Worm (Caenorhabditis elegans) whole organism, L1 larva: ENCODE measurements around the gene F35H10.2.

ENCODE experiments used
- C34B4.2 ChIP-seq: sonication (generic microtip); optimal IDR thresholded peaks from 2 replicates; lab custom pipeline; 2017; ENCODE audit warnings: mild to moderate bottlenecking, missing genetic modification characterization, missing compliant biosample characterization
- F16B12.6 ChIP-seq: fragments of 150-350 bp; optimal IDR thresholded peaks from 2 replicates; lab custom pipeline; 2014; ENCODE audit warnings: missing biosample characterization, missing genetic modification characterization
- aha-1 ChIP-seq: fragments of 150-350 bp; optimal IDR thresholded peaks from 2 replicates; lab custom pipeline; 2014; ENCODE audit warnings: missing biosample characterization, missing genetic modification characterization
- aly-2 ChIP-seq: fragments of 150-350 bp; optimal IDR thresholded peaks from 2 replicates; lab custom pipeline; 2014; ENCODE audit warnings: missing biosample characterization, missing genetic modification characterization
- blmp-1 ChIP-seq: fragments of 150-350 bp; optimal IDR thresholded peaks from 2 replicates; lab custom pipeline; 2014; ENCODE audit warnings: missing biosample characterization, missing genetic modification characterization
- ceh-8 ChIP-seq: fragments of 200-800 bp; sonication (Bioruptor generic); optimal IDR thresholded peaks from 2 replicates; lab custom pipeline; 2018; ENCODE audit warnings: mild to moderate bottlenecking, missing genetic modification characterization, moderate library complexity, missing compliant biosample characterization
- ceh-82 ChIP-seq, 3 experiments: fragments of 150-350 bp in 1 of 3; sonication (generic microtip) in 2 of 3; optimal IDR thresholded peaks; 2 replicates each; lab custom pipeline; 2014 to 2017; ENCODE audit warnings: missing biosample characterization in 3 of 3, missing genetic modification characterization in 3 of 3
- efl-1 ChIP-seq, 4 experiments: fragments of 150-350 bp; optimal IDR thresholded peaks in 3 of 4; peaks in 1 of 4; 1 replicate in 1 of 4; 2 replicates in 3 of 4; lab custom pipeline; 2014; ENCODE audit warnings: missing biosample characterization in 2 of 4, missing genetic modification characterization in 2 of 4, missing genetic modification reagents in 2 of 4
- egl-13 ChIP-seq: sonication (generic microtip); optimal IDR thresholded peaks from 2 replicates; lab custom pipeline; 2016; ENCODE audit warnings: missing genotype, missing genetic modification reagents, missing genetic modification characterization, missing compliant biosample characterization
- elt-2 ChIP-seq: sonication (generic microtip); optimal IDR thresholded peaks from 2 replicates; lab custom pipeline; 2016; ENCODE audit warnings: missing genetic modification characterization, mild to moderate bottlenecking, inconsistent platforms, missing compliant biosample characterization, missing genetic modification reagents
- ets-5 ChIP-seq: fragments of 200-800 bp; sonication (Bioruptor generic); IDR thresholded peaks from 2 replicates; pipeline ENCODE4 v1.3.6; 2022; ENCODE audit warnings: missing genetic modification characterization, missing compliant biosample characterization
- fkh-10 ChIP-seq: sonication (generic microtip); optimal IDR thresholded peaks from 2 replicates; lab custom pipeline; 2017; ENCODE audit warnings: missing biosample characterization, missing genetic modification reagents, missing genetic modification characterization
- fos-1 ChIP-seq: fragments of 150-350 bp; optimal IDR thresholded peaks from 2 replicates; lab custom pipeline; 2014; ENCODE audit warnings: missing biosample characterization, missing genetic modification characterization
- grh-1 ChIP-seq: fragments of 200-800 bp; sonication (Bioruptor generic); IDR thresholded peaks from 2 replicates; pipeline ENCODE4 v1.3.6; 2022; ENCODE audit warnings: missing genetic modification reagents, missing genetic modification characterization, missing compliant biosample characterization
- irx-1 ChIP-seq: sonication (generic microtip); optimal IDR thresholded peaks from 2 replicates; lab custom pipeline; 2016; ENCODE audit warnings: missing genetic modification characterization, missing compliant biosample characterization
- isw-1 ChIP-seq: fragments of 200-800 bp; sonication (Bioruptor generic); IDR thresholded peaks from 2 replicates; pipeline ENCODE4 v1.3.6; 2022; ENCODE audit warnings: missing genetic modification characterization, missing compliant biosample characterization
- lin-13 ChIP-seq: fragments of 150-350 bp; optimal IDR thresholded peaks from 2 replicates; lab custom pipeline; 2014; ENCODE audit warnings: missing biosample characterization, missing genetic modification reagents, missing genetic modification characterization
- lin-14 ChIP-seq: fragments of 200-800 bp; sonication (Bioruptor generic); optimal IDR thresholded peaks from 2 replicates; lab custom pipeline; 2018; ENCODE audit warnings: mild to moderate bottlenecking, missing genetic modification characterization, moderate library complexity, missing compliant biosample characterization
- lin-39 ChIP-seq: fragments of 150-350 bp; optimal IDR thresholded peaks from 2 replicates; lab custom pipeline; 2014; ENCODE audit warnings: missing biosample characterization, missing genetic modification reagents, missing genetic modification characterization
- lir-3 ChIP-seq: sonication (generic microtip); optimal IDR thresholded peaks from 2 replicates; lab custom pipeline; 2016; ENCODE audit warnings: mild to moderate bottlenecking, missing genetic modification characterization, moderate library complexity, missing compliant biosample characterization; ENCODE audit not compliant: poor library complexity
- mab-9 ChIP-seq: fragments of 200-800 bp; sonication (Bioruptor generic); IDR thresholded peaks from 2 replicates; pipeline ENCODE4 v1.3.6; 2022; ENCODE audit warnings: missing genetic modification reagents, missing genetic modification characterization, missing compliant biosample characterization
- mef-2 ChIP-seq: fragments of 150-350 bp; optimal IDR thresholded peaks from 2 replicates; lab custom pipeline; 2014; ENCODE audit warnings: missing biosample characterization, missing genetic modification characterization
- nhr-237 ChIP-seq: fragments of 150-350 bp; optimal IDR thresholded peaks from 2 replicates; lab custom pipeline; 2014; ENCODE audit warnings: missing biosample characterization, missing genetic modification characterization
- nhr-47 ChIP-seq: sonication (generic microtip); optimal IDR thresholded peaks from 2 replicates; lab custom pipeline; 2016; ENCODE audit warnings: mild to moderate bottlenecking, missing genetic modification characterization, moderate library complexity, missing compliant biosample characterization
- nhr-76 ChIP-seq: sonication (generic microtip); optimal IDR thresholded peaks from 2 replicates; lab custom pipeline; 2017; ENCODE audit warnings: missing biosample characterization, missing genetic modification characterization
- nhr-84 ChIP-seq: sonication (generic microtip); optimal IDR thresholded peaks from 2 replicates; lab custom pipeline; 2017; ENCODE audit warnings: missing biosample characterization, missing genetic modification characterization
- nhr-85 ChIP-seq: sonication (generic microtip); peaks from one replicate; lab custom pipeline; 2016; ENCODE audit warnings: missing genetic modification characterization, inconsistent platforms, missing compliant biosample characterization
- pax-3 ChIP-seq: fragments of 200-800 bp; sonication (Bioruptor generic); optimal IDR thresholded peaks from 2 replicates; lab custom pipeline; 2018; ENCODE audit warnings: mild to moderate bottlenecking, missing genetic modification characterization, moderate library complexity, missing compliant biosample characterization
- pqm-1 ChIP-seq: sonication (generic microtip); optimal IDR thresholded peaks from 3 replicates; lab custom pipeline; 2017; ENCODE audit warnings: missing biosample characterization, missing genetic modification characterization
- snpc-4 ChIP-seq: fragments of 150-350 bp; optimal IDR thresholded peaks from 2 replicates; lab custom pipeline; 2014; ENCODE audit warnings: missing biosample characterization, missing genetic modification characterization
- sptf-1 ChIP-seq: fragments of 150-350 bp; optimal IDR thresholded peaks from 2 replicates; lab custom pipeline; 2014; ENCODE audit warnings: missing biosample characterization, missing genetic modification characterization
- sup-37 ChIP-seq: fragments of 200-800 bp; sonication (Bioruptor generic); optimal IDR thresholded peaks from 2 replicates; lab custom pipeline; 2018; ENCODE audit warnings: mild to moderate bottlenecking, missing genetic modification characterization, missing compliant biosample characterization
- swsn-7 ChIP-seq: sonication (generic microtip); optimal IDR thresholded peaks from 2 replicates; lab custom pipeline; 2016; ENCODE audit warnings: missing genetic modification characterization, missing compliant biosample characterization
- tlp-1 ChIP-seq: fragments of 150-350 bp; optimal IDR thresholded peaks from 2 replicates; lab custom pipeline; 2014; ENCODE audit warnings: missing biosample characterization, missing genetic modification characterization
- unc-130 ChIP-seq: fragments of 150-350 bp; optimal IDR thresholded peaks from 2 replicates; lab custom pipeline; 2017; ENCODE audit warnings: missing biosample characterization, missing genetic modification characterization, inconsistent platforms
- unc-98 ChIP-seq: fragments of 200-800 bp; sonication (Bioruptor generic); IDR thresholded peaks from 2 replicates; pipeline ENCODE4 v1.3.6; 2022; ENCODE audit warnings: missing genetic modification characterization, missing compliant biosample characterization
- vab-15 ChIP-seq: sonication (generic microtip); optimal IDR thresholded peaks from 2 replicates; lab custom pipeline; 2017; ENCODE audit warnings: missing genotype, mild to moderate bottlenecking, missing genetic modification characterization, missing compliant biosample characterization
- zag-1 ChIP-seq: fragments of 150-350 bp; optimal IDR thresholded peaks from 2 replicates; lab custom pipeline; 2014; ENCODE audit warnings: missing biosample characterization, missing genetic modification characterization
- zip-4 ChIP-seq: fragments of 200-800 bp; sonication (Bioruptor generic); optimal IDR thresholded peaks from 2 replicates; lab custom pipeline; 2018; ENCODE audit warnings: mild to moderate bottlenecking, missing genetic modification characterization, moderate library complexity, missing compliant biosample characterization

Gene F35H10.2

ce11 chrIV:8325667-8326066, 3.3 kb upstream of the F35H10.2 start, which contains the start of gene F35H10.3:
TSS of gene F35H10.3 (plus strand) at chrIV:8325967.
- no peak for TF ChIP-seq nhr-76 (tag; lab: Kevin White, UChicago)
- TF ChIP-seq zag-1 (tag; lab: Kevin White, UChicago), result no peak
- TF ChIP-seq nhr-85 (tag; lab: Kevin White, UChicago), result no peak
- TF ChIP-seq lin-39 (tag; lab: Kevin White, UChicago), result no peak
- TF ChIP-seq ets-5 (GFP tag; lab: Robert Waterston, UW), result no peak
- no peak for TF ChIP-seq F16B12.6 (tag; lab: Kevin White, UChicago)
- TF ChIP-seq unc-98 (GFP tag; lab: Robert Waterston, UW), result no peak
- no peak for TF ChIP-seq lin-13 (GFP tag; lab: Kevin White, UChicago)
- no peak for TF ChIP-seq nhr-47 (tag; lab: Kevin White, UChicago)
- TF ChIP-seq tlp-1, result no peak
- TF ChIP-seq sup-37 (GFP tag; lab: Kevin White, UChicago), result no peak
- no peak for TF ChIP-seq vab-15
- TF ChIP-seq aly-2 (tag; lab: Kevin White, UChicago), result no peak
- no peak for TF ChIP-seq sptf-1
- TF ChIP-seq grh-1 (GFP tag; lab: Robert Waterston, UW), result no peak
- TF ChIP-seq swsn-7 (tag; lab: Kevin White, UChicago), result no peak
- TF ChIP-seq ceh-8 (GFP tag; lab: Kevin White, UChicago), result no peak
- no peak for TF ChIP-seq aha-1 (tag; lab: Kevin White, UChicago)
- no peak for TF ChIP-seq nhr-237 (tag; lab: Kevin White, UChicago)

- TF ChIP-seq sptf-1 (no peak), unc-130 (no peak), ceh-82 (tag; optimal IDR thresholded peaks at IDR 0.05; lab: Kevin White, UChicago) (no peak), pqm-1 (no peak), swsn-7 (tag; lab: Kevin White, UChicago) (no peak), aha-1 (tag; lab: Kevin White, UChicago) (no peak), efl-1 (optimal IDR thresholded peaks at IDR 0.05; lab: Kevin White, UChicago) (no peak), efl-1 (GFP tag; optimal IDR thresholded peaks at IDR 0.05 in 1 of 2; lab: Kevin White, UChicago) (no peak), elt-2 (tag; lab: Kevin White, UChicago) (no peak), nhr-84 (tag; lab: Kevin White, UChicago) (no peak)
These were observed 3.5 kb downstream of the F35H10.2 start, which contains the start of gene lys-10 for ce11 chrIV:8332526-8332925. TSS of gene lys-10 (plus strand) at chrIV:8332826.

ce11 chrIV:8333034-8333433, 4.0 kb downstream of the F35H10.2 start:
- no peak for TF ChIP-seq lir-3 (tag; lab: Kevin White, UChicago)
- no peak for TF ChIP-seq nhr-84 (tag; lab: Kevin White, UChicago)
- TF ChIP-seq zip-4 (GFP tag; lab: Kevin White, UChicago), result no peak
- no peak for TF ChIP-seq efl-1 (optimal IDR thresholded peaks at IDR 0.05; lab: Kevin White, UChicago)
- peak in 1 of 2 experiments; percentile 6 for TF ChIP-seq efl-1 (GFP tag; optimal IDR thresholded peaks at IDR 0.05 in 1 of 2; lab: Kevin White, UChicago)
- TF ChIP-seq irx-1 (tag; lab: Kevin White, UChicago), result no peak
- no peak for TF ChIP-seq egl-13 (tag; lab: Kevin White, UChicago)

- TF ChIP-seq fkh-10 (GFP tag; lab: Kevin White, UChicago), result no peak
- TF ChIP-seq pax-3, result no peak
- no peak for TF ChIP-seq blmp-1 (tag; lab: Kevin White, UChicago)
- no peak for TF ChIP-seq aly-2 (tag; lab: Kevin White, UChicago)
- TF ChIP-seq lin-13 (GFP tag; lab: Kevin White, UChicago), result no peak
- TF ChIP-seq C34B4.2 (tag; lab: Kevin White, UChicago), result no peak
- no peak for TF ChIP-seq aha-1 (tag; lab: Kevin White, UChicago)
- TF ChIP-seq lin-14, result no peak
- TF ChIP-seq vab-15, result no peak
- TF ChIP-seq fos-1 (tag; lab: Kevin White, UChicago), result no peak
- TF ChIP-seq nhr-85 (tag; lab: Kevin White, UChicago), result no peak
- TF ChIP-seq, all 84 proteins: peak for 0
These were observed 4.5 kb downstream of the F35H10.2 start for ce11 chrIV:8333554-8333953.

- no peak for TF ChIP-seq aha-1 (tag; lab: Kevin White, UChicago)
- no peak for TF ChIP-seq blmp-1 (tag; lab: Kevin White, UChicago)
- TF ChIP-seq mef-2 (tag; lab: Kevin White, UChicago), result no peak
- no peak for TF ChIP-seq lin-14
- no peak for TF ChIP-seq elt-2 (tag; lab: Kevin White, UChicago)
- TF ChIP-seq snpc-4, result no peak
- no peak for TF ChIP-seq F16B12.6 (tag; lab: Kevin White, UChicago)
- TF ChIP-seq isw-1 (GFP tag; lab: Robert Waterston, UW), result no peak
- no peak for TF ChIP-seq ceh-8 (GFP tag; lab: Kevin White, UChicago)
- TF ChIP-seq mab-9 (GFP tag; lab: Robert Waterston, UW), result no peak
These were observed 4.8 kb downstream of the F35H10.2 start, which contains the start of gene his-31 for ce11 chrIV:8333954-8333987. TSS of gene his-31 (minus strand) at chrIV:8333983.
